Fruit fly (Drosophila melanogaster): Measurements from ENCODE around the gene kibra.
A peak's percentile ranks its signal among the peaks of the same experiment; 100 is the strongest.

Gene kibra

dm6 chr3R:14737894-14738860, 14.1 kb upstream of the kibra start:
- TF ChIP-seq Sp1 (GFP tag; optimal IDR thresholded peaks at IDR 0.05) = peak; percentile 95
- no peak for TF ChIP-seq jim (GFP tag; optimal IDR thresholded peaks at IDR 0.05)
- TF ChIP-seq CG9705 (GFP tag; optimal IDR thresholded peaks at IDR 0.05) = peak; percentile 86
- TF ChIP-seq lola (GFP tag; optimal IDR thresholded peaks at IDR 0.05) = no peak
- peak; percentile 95 for TF ChIP-seq Hnf4 (GFP tag; optimal IDR thresholded peaks at IDR 0.05)
- TF ChIP-seq Rel (GFP tag; optimal IDR thresholded peaks at IDR 0.05) = peak; percentile 56
- TF ChIP-seq Rel (tag; optimal IDR thresholded peaks at IDR 0.05) = peak; percentile 65
- TF ChIP-seq Myc (optimal IDR thresholded peaks at IDR 0.05) = no peak
- peak; percentile 95 for TF ChIP-seq OdsH (GFP tag; optimal IDR thresholded peaks at IDR 0.05)
- no peak for TF ChIP-seq pan (optimal IDR thresholded peaks at IDR 0.05)
- peak; percentile 92 for TF ChIP-seq sv (GFP tag; optimal IDR thresholded peaks at IDR 0.05)
- TF ChIP-seq Vsx2 (GFP tag; optimal IDR thresholded peaks at IDR 0.05; ENCODE audit: partially characterized antibody) = peak; percentile 16
- TF ChIP-seq Jra (GFP tag; optimal IDR thresholded peaks at IDR 0.05) = peak; percentile 91
- no peak for TF ChIP-seq Abd-B (GFP tag; optimal IDR thresholded peaks at IDR 0.05)
- TF ChIP-seq rgr (GFP tag; optimal IDR thresholded peaks at IDR 0.05) = peak; percentile 96
- TF ChIP-seq br (GFP tag; optimal IDR thresholded peaks at IDR 0.05) = peak; percentile 97
- TF ChIP-seq woc (GFP tag; optimal IDR thresholded peaks at IDR 0.05) = peak; percentile 92
- TF ChIP-seq Dfd (GFP tag; optimal IDR thresholded peaks at IDR 0.05) = no peak
- peak; percentile 84 for TF ChIP-seq brk (GFP tag; optimal IDR thresholded peaks at IDR 0.05)
- peak; percentile 74 for TF ChIP-seq Mio (GFP tag; optimal IDR thresholded peaks at IDR 0.05)
- no peak for TF ChIP-seq Hr78 (GFP tag; optimal IDR thresholded peaks at IDR 0.05)
- TF ChIP-seq dsf (GFP tag; optimal IDR thresholded peaks at IDR 0.05; ENCODE audit: borderline replicate concordance) = peak; percentile 82
- peak; percentile 72 to 98 for TF ChIP-seq foxo (GFP tag; optimal IDR thresholded peaks at IDR 0.05)
- peak; percentile 97 for TF ChIP-seq ey (GFP tag; optimal IDR thresholded peaks at IDR 0.05)
- TF ChIP-seq N (GFP tag; optimal IDR thresholded peaks at IDR 0.05) = no peak
- TF ChIP-seq fru (GFP tag; optimal IDR thresholded peaks at IDR 0.05) = peak; percentile 96
- peak; percentile 98 for TF ChIP-seq psq (GFP tag; optimal IDR thresholded peaks at IDR 0.05)
- TF ChIP-seq HLH106 (tag; optimal IDR thresholded peaks at IDR 0.05) = peak; percentile 96
- peak; percentile 94 for TF ChIP-seq CG32264 (GFP tag; optimal IDR thresholded peaks at IDR 0.05)
- peak; percentile 93 for TF ChIP-seq dmrt93B (GFP tag; optimal IDR thresholded peaks at IDR 0.05)
- peak; percentile 46 for TF ChIP-seq GATAd (GFP tag; optimal IDR thresholded peaks at IDR 0.05)
- no peak for TF ChIP-seq Dif (GFP tag; optimal IDR thresholded peaks at IDR 0.05; ENCODE audit: partially characterized antibody)
- peak; percentile 97 for TF ChIP-seq h (GFP tag; optimal IDR thresholded peaks at IDR 0.05)
- no peak for TF ChIP-seq usp (GFP tag; optimal IDR thresholded peaks at IDR 0.05)
- TF ChIP-seq dl (GFP tag; optimal IDR thresholded peaks at IDR 0.05; ENCODE audit: insufficient read depth in 1 of 2, partially characterized antibody in 2 of 2) = peak in 1 of 2 experiments; percentile 28
- peak; percentile 40 for TF ChIP-seq CrebA (GFP tag; optimal IDR thresholded peaks at IDR 0.05; ENCODE audit: borderline replicate concordance)
- TF ChIP-seq Hr83 (GFP tag; optimal IDR thresholded peaks at IDR 0.05; ENCODE audit: poor library complexity, severe bottlenecking) = peak; percentile 88
- peak; percentile 92 for TF ChIP-seq sage (GFP tag; optimal IDR thresholded peaks at IDR 0.05)
- TF ChIP-seq tai (GFP tag; optimal IDR thresholded peaks at IDR 0.05) = peak; percentile 74

- no peak for TF ChIP-seq jim (GFP tag; optimal IDR thresholded peaks at IDR 0.05)
- no peak for TF ChIP-seq h (GFP tag; optimal IDR thresholded peaks at IDR 0.05)
- TF ChIP-seq HLH106 (tag; optimal IDR thresholded peaks at IDR 0.05) = no peak
- TF ChIP-seq N (GFP tag; optimal IDR thresholded peaks at IDR 0.05) = no peak
- no peak for TF ChIP-seq Abd-B (GFP tag; optimal IDR thresholded peaks at IDR 0.05)
- TF ChIP-seq dmrt93B (GFP tag; optimal IDR thresholded peaks at IDR 0.05) = no peak
- TF ChIP-seq Dfd (GFP tag; optimal IDR thresholded peaks at IDR 0.05) = no peak
- TF ChIP-seq dsf (GFP tag; optimal IDR thresholded peaks at IDR 0.05; ENCODE audit: borderline replicate concordance) = no peak
- TF ChIP-seq ey (GFP tag; optimal IDR thresholded peaks at IDR 0.05) = no peak
- no peak for TF ChIP-seq Myc (optimal IDR thresholded peaks at IDR 0.05)
- TF ChIP-seq tai (GFP tag; optimal IDR thresholded peaks at IDR 0.05) = no peak
- no peak for TF ChIP-seq Hnf4 (GFP tag; optimal IDR thresholded peaks at IDR 0.05)
- TF ChIP-seq woc (GFP tag; optimal IDR thresholded peaks at IDR 0.05) = no peak
- no peak for TF ChIP-seq GATAd (GFP tag; optimal IDR thresholded peaks at IDR 0.05)
These were observed 12.6 kb upstream of the kibra start for dm6 chr3R:14736674-14737073.
